Fruit fly (Drosophila melanogaster) whole organism, embryonic: ENCODE measurements around the gene Roc1b.

Experiments used
- Ada2b ChIP-seq: fragments of 200-800 bp; sonication (Bioruptor generic); IDR thresholded peaks from 2 replicates; pipeline ENCODE4 v1.3.6; 2022; ENCODE audit warnings: missing biosample characterization, missing genetic modification characterization
- Blimp-1 ChIP-seq: fragments of 200-800 bp; sonication (Bioruptor generic); optimal IDR thresholded peaks from 3 replicates; lab custom pipeline; 2018; ENCODE audit warnings: missing biosample characterization, missing genetic modification characterization, mild to moderate bottlenecking, moderate library complexity, missing genetic modification reagents
- CG11696 ChIP-seq: fragments of 200-800 bp; sonication (Bioruptor generic); IDR thresholded peaks from 2 replicates; pipeline ENCODE4 v1.3.6; 2022; ENCODE audit warnings: missing biosample characterization, missing genetic modification characterization
- CG12659 ChIP-seq: fragments of 200-800 bp; sonication (Bioruptor generic); optimal IDR thresholded peaks from 3 replicates; lab custom pipeline; 2017; ENCODE audit warnings: mild to moderate bottlenecking, missing biosample characterization, missing genetic modification reagents, missing genetic modification characterization
- CG14014 ChIP-seq: fragments of 200-800 bp; sonication (Bioruptor generic); IDR thresholded peaks from 2 replicates; pipeline ENCODE4 v1.3.6; 2022; ENCODE audit warnings: missing biosample characterization, missing genetic modification characterization
- CG1602 ChIP-seq: fragments of 200-800 bp; sonication (Bioruptor generic); optimal IDR thresholded peaks from 3 replicates; lab custom pipeline; 2016; ENCODE audit warnings: missing biosample characterization, missing genetic modification characterization
- CG17328 ChIP-seq: fragments of 200-800 bp; sonication (Bioruptor generic); IDR thresholded peaks from 2 replicates; pipeline ENCODE4 v1.3.6; 2022; ENCODE audit warnings: missing biosample characterization, missing genetic modification characterization
- CG17359 ChIP-seq: fragments of 200-800 bp; sonication (Bioruptor generic); optimal IDR thresholded peaks from 3 replicates; lab custom pipeline; 2018; ENCODE audit warnings: missing biosample characterization, mild to moderate bottlenecking, missing genetic modification characterization, moderate library complexity
- CG1792 ChIP-seq: fragments of 200-800 bp; sonication (Bioruptor generic); optimal IDR thresholded peaks from 2 replicates; lab custom pipeline; 2016; ENCODE audit warnings: missing biosample characterization, missing genetic modification characterization
- CG18476 ChIP-seq: fragments of 200-800 bp; sonication (Bioruptor generic); optimal IDR thresholded peaks from 2 replicates; lab custom pipeline; 2016; ENCODE audit warnings: missing biosample characterization, mild to moderate bottlenecking, missing genetic modification characterization
- CG31365 ChIP-seq: fragments of 200-800 bp; sonication (Bioruptor generic); optimal IDR thresholded peaks from 2 replicates; lab custom pipeline; 2018; ENCODE audit warnings: missing biosample characterization, mild to moderate bottlenecking, missing genetic modification characterization
- CG32532 ChIP-seq: fragments of 200-800 bp; sonication (Bioruptor generic); IDR thresholded peaks from 2 replicates; pipeline ENCODE4 v1.3.6; 2022; ENCODE audit warnings: missing biosample characterization, missing genetic modification characterization
- CG6683 ChIP-seq: fragments of 200-800 bp; sonication (Bioruptor generic); optimal IDR thresholded peaks from 2 replicates; lab custom pipeline; 2017; ENCODE audit warnings: missing biosample characterization, mild to moderate bottlenecking, missing genetic modification characterization, missing genetic modification reagents
- CG8359 ChIP-seq: fragments of 200-800 bp; sonication (Bioruptor generic); optimal IDR thresholded peaks from 2 replicates; lab custom pipeline; 2017; ENCODE audit warnings: missing biosample characterization, mild to moderate bottlenecking, missing genetic modification characterization, borderline replicate concordance
- CG9609 ChIP-seq: fragments of 200-800 bp; sonication (Bioruptor generic); optimal IDR thresholded peaks from 3 replicates; lab custom pipeline; 2016; ENCODE audit warnings: missing biosample characterization, missing genetic modification characterization
- D19A ChIP-seq: fragments of 200-800 bp; optimal IDR thresholded peaks from 3 replicates; lab custom pipeline; 2019; ENCODE audit warnings: missing biosample characterization, mild to moderate bottlenecking, missing genetic modification characterization, moderate library complexity
- Dad ChIP-seq: fragments of 200-800 bp; sonication (Bioruptor generic); optimal IDR thresholded peaks from 3 replicates; lab custom pipeline; 2016; ENCODE audit warnings: missing biosample characterization, missing genetic modification characterization
- Deaf1 ChIP-seq: fragments of 200-800 bp; optimal IDR thresholded peaks from 3 replicates; lab custom pipeline; 2019; ENCODE audit warnings: missing biosample characterization, mild to moderate bottlenecking, missing genetic modification characterization, moderate library complexity
- GATAe ChIP-seq: fragments of 200-800 bp; sonication (Bioruptor generic); conservative IDR thresholded peaks from 2 replicates; pipeline ENCODE4 v1.3.6; 2022; ENCODE audit warnings: missing biosample characterization, missing genetic modification characterization
- H2.0 ChIP-seq: fragments of 200-800 bp; sonication (Bioruptor generic); IDR thresholded peaks from 2 replicates; pipeline ENCODE4 v1.3.6; 2022; ENCODE audit warnings: missing biosample characterization, missing genetic modification characterization
- Hand ChIP-seq: fragments of 200-800 bp; sonication (Bioruptor generic); optimal IDR thresholded peaks from 2 replicates; lab custom pipeline; 2017; ENCODE audit warnings: mild to moderate bottlenecking, missing biosample characterization, missing genetic modification reagents, missing genetic modification characterization
- Myb ChIP-seq: fragments of 200-800 bp; sonication (Bioruptor generic); optimal IDR thresholded peaks from 2 replicates; lab custom pipeline; 2016; ENCODE audit warnings: missing biosample characterization, missing genetic modification characterization
- Oli ChIP-seq: fragments of 200-800 bp; sonication (Bioruptor generic); optimal IDR thresholded peaks from 2 replicates; lab custom pipeline; 2018; ENCODE audit warnings: missing biosample characterization, mild to moderate bottlenecking, missing genetic modification characterization, moderate library complexity
- Poxn ChIP-seq: fragments of 200-800 bp; sonication (Bioruptor generic); IDR thresholded peaks from 2 replicates; pipeline ENCODE4 v1.3.6; 2022; ENCODE audit warnings: missing biosample characterization, missing genetic modification characterization
- Six4 ChIP-seq: fragments of 200-800 bp; sonication (Bioruptor generic); optimal IDR thresholded peaks from 2 replicates; lab custom pipeline; 2016; ENCODE audit warnings: missing biosample characterization, missing genetic modification characterization
- Sry-β ChIP-seq: fragments of 200-800 bp; sonication (Bioruptor generic); optimal IDR thresholded peaks from 2 replicates; lab custom pipeline; 2018; ENCODE audit warnings: missing biosample characterization, mild to moderate bottlenecking, missing genetic modification characterization, moderate library complexity
- chif ChIP-seq, 2 experiments: fragments of 200-800 bp; sonication (Bioruptor generic); optimal IDR thresholded peaks; 3 replicates each; lab custom pipeline; 2016; ENCODE audit warnings: missing biosample characterization in 2 of 2, missing genetic modification characterization in 2 of 2
- chn ChIP-seq: fragments of 200-800 bp; sonication (Bioruptor generic); optimal IDR thresholded peaks from 2 replicates; lab custom pipeline; 2016; ENCODE audit warnings: missing biosample characterization, missing genetic modification characterization
- dati ChIP-seq: fragments of 200-800 bp; sonication (Bioruptor generic); IDR thresholded peaks from 2 replicates; pipeline ENCODE4 v1.3.6; 2022; ENCODE audit warnings: missing biosample characterization, missing genetic modification characterization
- gce ChIP-seq: fragments of 200-800 bp; sonication (Bioruptor generic); IDR thresholded peaks from 3 replicates; pipeline ENCODE4 v1.3.6; 2022; ENCODE audit warnings: missing biosample characterization, missing genetic modification characterization
- insv ChIP-seq, 2 experiments: fragments of 200-800 bp; sonication (Bioruptor generic); optimal IDR thresholded peaks; 3 replicates each; lab custom pipeline; 2016 to 2018; ENCODE audit warnings: missing biosample characterization in 2 of 2, missing genetic modification characterization in 2 of 2
- inv ChIP-seq: fragments of 200-800 bp; sonication (Bioruptor generic); IDR thresholded peaks from 2 replicates; pipeline ENCODE4 v1.3.6; 2022; ENCODE audit warnings: missing biosample characterization, missing genetic modification characterization; ENCODE audit not compliant: partially characterized antibody
- ken ChIP-seq: fragments of 200-800 bp; sonication (Bioruptor generic); IDR thresholded peaks from 3 replicates; pipeline ENCODE4 v1.3.6; 2022; ENCODE audit warnings: missing biosample characterization, missing genetic modification characterization
- mirr ChIP-seq: fragments of 200-800 bp; sonication (Bioruptor generic); optimal IDR thresholded peaks from 3 replicates; lab custom pipeline; 2018; ENCODE audit warnings: missing biosample characterization, mild to moderate bottlenecking, missing genetic modification characterization
- nmo ChIP-seq: fragments of 200-800 bp; sonication (Bioruptor generic); optimal IDR thresholded peaks from 2 replicates; lab custom pipeline; 2018; ENCODE audit warnings: missing biosample characterization, mild to moderate bottlenecking, missing genetic modification characterization, moderate library complexity
- org-1 ChIP-seq: fragments of 200-800 bp; sonication (Bioruptor generic); optimal IDR thresholded peaks from 2 replicates; lab custom pipeline; 2017; ENCODE audit warnings: missing biosample characterization, missing genetic modification characterization
- peb ChIP-seq: fragments of 200-800 bp; sonication (Bioruptor generic); IDR thresholded peaks from 2 replicates; pipeline ENCODE4 v1.3.6; 2022; ENCODE audit warnings: missing biosample characterization, missing genetic modification characterization
- pita ChIP-seq: fragments of 200-800 bp; sonication (Bioruptor generic); optimal IDR thresholded peaks from 2 replicates; lab custom pipeline; 2017; ENCODE audit warnings: missing biosample characterization, mild to moderate bottlenecking, missing genetic modification characterization
- pzg ChIP-seq: fragments of 200-800 bp; sonication (Bioruptor generic); optimal IDR thresholded peaks from 3 replicates; lab custom pipeline; 2018; ENCODE audit warnings: missing biosample characterization, mild to moderate bottlenecking, missing genetic modification characterization, moderate library complexity
- ro ChIP-seq: fragments of 200-800 bp; sonication (Bioruptor generic); IDR thresholded peaks from 2 replicates; pipeline ENCODE4 v1.3.6; 2022; ENCODE audit warnings: missing biosample characterization, missing genetic modification characterization
- run ChIP-seq: fragments of 200-800 bp; sonication (Bioruptor generic); optimal IDR thresholded peaks from 3 replicates; lab custom pipeline; 2018; ENCODE audit warnings: missing biosample characterization, mild to moderate bottlenecking, missing genetic modification characterization
- shn ChIP-seq: fragments of 200-800 bp; sonication (Bioruptor generic); optimal IDR thresholded peaks from 3 replicates; lab custom pipeline; 2016; ENCODE audit warnings: missing biosample characterization, missing genetic modification characterization
- sima ChIP-seq: fragments of 200-800 bp; sonication (Bioruptor generic); optimal IDR thresholded peaks from 2 replicates; lab custom pipeline; 2016; ENCODE audit warnings: missing biosample characterization, missing genetic modification characterization
- ssp ChIP-seq: fragments of 200-800 bp; sonication (Bioruptor generic); IDR thresholded peaks from 2 replicates; pipeline ENCODE4 v1.3.6; 2022; ENCODE audit warnings: missing biosample characterization, missing genetic modification characterization
- tin ChIP-seq: fragments of 200-800 bp; sonication (Bioruptor generic); optimal IDR thresholded peaks from 3 replicates; lab custom pipeline; 2016; ENCODE audit warnings: missing biosample characterization, missing genetic modification characterization
- tio ChIP-seq: fragments of 200-800 bp; sonication (Bioruptor generic); optimal IDR thresholded peaks from 2 replicates; lab custom pipeline; 2017; ENCODE audit warnings: missing biosample characterization, missing genetic modification characterization, inconsistent platforms
- tll ChIP-seq, 2 experiments: fragments of 200-800 bp in 1 of 2; fragments of >200 bp in 1 of 2; sonication (Bioruptor generic) in 1 of 2; optimal IDR thresholded peaks; 2 replicates each; lab custom pipeline; 2017 to 2019; ENCODE audit warnings: missing biosample characterization in 2 of 2, missing genetic modification characterization in 2 of 2, mild to moderate bottlenecking in 1 of 2, moderate library complexity in 1 of 2
- trh ChIP-seq: fragments of 200-800 bp; sonication (Bioruptor generic); optimal IDR thresholded peaks from 2 replicates; lab custom pipeline; 2016; ENCODE audit warnings: missing biosample characterization, missing genetic modification characterization
- tx ChIP-seq: fragments of 200-800 bp; sonication (Bioruptor generic); optimal IDR thresholded peaks from 2 replicates; lab custom pipeline; 2016; ENCODE audit warnings: missing biosample characterization, missing genetic modification characterization
- unpg ChIP-seq: fragments of 200-800 bp; sonication (Bioruptor generic); optimal IDR thresholded peaks from 3 replicates; lab custom pipeline; 2018; ENCODE audit warnings: missing biosample characterization, mild to moderate bottlenecking, missing genetic modification characterization, moderate library complexity
- zf30C ChIP-seq: fragments of 200-800 bp; sonication (Bioruptor generic); optimal IDR thresholded peaks from 3 replicates; lab custom pipeline; 2018; ENCODE audit warnings: missing biosample characterization, mild to moderate bottlenecking, missing genetic modification characterization
- zfh2 ChIP-seq: fragments of 200-800 bp; sonication (Bioruptor generic); optimal IDR thresholded peaks from 2 replicates; lab custom pipeline; 2016; ENCODE audit warnings: missing biosample characterization, missing genetic modification characterization

Roc1b gene

dm6 chr3L:395192-395591 lies 37.4 kb downstream of the Roc1b start (continued):
- TF ChIP-seq chif (GFP tag; optimal IDR thresholded peaks at IDR 0.05; lab: Kevin White, UChicago), result no peak
- TF ChIP-seq CG12659 (GFP tag; lab: Kevin White, UChicago), result peak; percentile 5
- no peak for TF ChIP-seq Sry-β (GFP tag; lab: Kevin White, UChicago)
- TF ChIP-seq Oli (tag; lab: Kevin White, UChicago), result peak; percentile 34
- no peak for TF ChIP-seq mirr
- no peak for TF ChIP-seq tx (GFP tag; lab: Kevin White, UChicago)
- TF ChIP-seq tin, result no peak
- TF ChIP-seq CG6683 (GFP tag; lab: Kevin White, UChicago), result no peak
- TF ChIP-seq D19A (tag; lab: Kevin White, UChicago), result peak; percentile 30
- TF ChIP-seq insv (GFP tag; optimal IDR thresholded peaks at IDR 0.05; lab: Kevin White, UChicago), result no peak
- TF ChIP-seq Myb (GFP tag; lab: Kevin White, UChicago), result no peak
- no peak for TF ChIP-seq CG9609 (GFP tag; lab: Kevin White, UChicago)
- no peak for TF ChIP-seq CG18476 (GFP tag; lab: Kevin White, UChicago)
- no peak for TF ChIP-seq Poxn (GFP tag; lab: Robert Waterston, UW)
- TF ChIP-seq CG8359 (GFP tag; lab: Kevin White, UChicago), result no peak
- TF ChIP-seq Blimp-1 (GFP tag; lab: Kevin White, UChicago), result peak; percentile 16
- TF ChIP-seq dati, result no peak
- no peak for TF ChIP-seq shn
- TF ChIP-seq trh (GFP tag; lab: Kevin White, UChicago), result no peak
- TF ChIP-seq ro, result no peak
- TF ChIP-seq GATAe, result no peak
- TF ChIP-seq CG1792, result no peak
- peak; percentile 32 for TF ChIP-seq nmo (GFP tag; lab: Kevin White, UChicago)
- TF ChIP-seq zf30C (GFP tag; lab: Kevin White, UChicago), result peak; percentile 13
- no peak for TF ChIP-seq Ada2b (GFP tag; lab: Robert Waterston, UW)
- no peak for TF ChIP-seq chn
- no peak for TF ChIP-seq tll (GFP tag; optimal IDR thresholded peaks at IDR 0.05; lab: Kevin White, UChicago)
- no peak for TF ChIP-seq Hand (GFP tag; lab: Kevin White, UChicago)
- TF ChIP-seq sima (GFP tag; lab: Kevin White, UChicago), result no peak
- no peak for TF ChIP-seq tio (GFP tag; lab: Kevin White, UChicago)
- no peak for TF ChIP-seq pzg
- no peak for TF ChIP-seq Six4 (GFP tag; lab: Kevin White, UChicago)
- no peak for TF ChIP-seq CG11696
- no peak for TF ChIP-seq zfh2 (GFP tag; lab: Kevin White, UChicago)
- TF ChIP-seq CG1602 (GFP tag; lab: Kevin White, UChicago), result no peak
- no peak for TF ChIP-seq gce (GFP tag; lab: Robert Waterston, UW)
- TF ChIP-seq CG17328, result 0 out of 2 replicates have a peak, but pooled peaks have one; percentile 35
- no peak for TF ChIP-seq peb (GFP tag; lab: Robert Waterston, UW)
- no peak for TF ChIP-seq Dad (GFP tag; lab: Kevin White, UChicago)
- TF ChIP-seq ken, result no peak
- no peak for TF ChIP-seq CG31365 (tag; lab: Kevin White, UChicago)
- TF ChIP-seq inv (GFP tag; lab: Robert Waterston, UW), result no peak
- TF ChIP-seq CG17359 (tag; lab: Kevin White, UChicago), result peak; percentile 16
- no peak for TF ChIP-seq run (tag; lab: Kevin White, UChicago)
- TF ChIP-seq ssp, result no peak
- TF ChIP-seq org-1 (GFP tag; lab: Kevin White, UChicago), result no peak
- no peak for TF ChIP-seq CG32532 (GFP tag; lab: Robert Waterston, UW)
- TF ChIP-seq pita (GFP tag; lab: Kevin White, UChicago), result no peak
- TF ChIP-seq unpg, result peak; percentile 45
- no peak for TF ChIP-seq CG14014 (GFP tag; lab: Robert Waterston, UW)
- no peak for TF ChIP-seq Deaf1
- TF ChIP-seq H2.0 (GFP tag; lab: Robert Waterston, UW), result no peak
